Worm (Caenorhabditis elegans) whole organism, young adult: ENCODE measurements around the gene hpo-7.

Experiments
- Y56A3A.18 ChIP-seq: fragments of 200-800 bp; sonication (Bioruptor generic); IDR thresholded peaks from 2 replicates; pipeline ENCODE4 v1.3.6; 2022; ENCODE audit warnings: missing genetic modification reagents, missing genetic modification characterization, missing compliant biosample characterization
- atf-7 ChIP-seq: sonication (generic microtip); optimal IDR thresholded peaks from 2 replicates; lab custom pipeline; 2017; ENCODE audit warnings: mild to moderate bottlenecking, missing genetic modification characterization, missing compliant biosample characterization
- bed-2 ChIP-seq: fragments of 200-800 bp; sonication (Bioruptor generic); IDR thresholded peaks from 2 replicates; pipeline ENCODE4 v1.3.6; 2022; ENCODE audit warnings: missing genetic modification reagents, missing genetic modification characterization, missing compliant biosample characterization
- ceh-79 ChIP-seq: sonication (generic microtip); optimal IDR thresholded peaks from 2 replicates; lab custom pipeline; 2017; ENCODE audit warnings: mild to moderate bottlenecking, missing genetic modification characterization, missing compliant biosample characterization
- hmg-1.2 ChIP-seq: fragments of 200-800 bp; sonication (Bioruptor generic); IDR thresholded peaks from 2 replicates; pipeline ENCODE4 v1.3.6; 2022; ENCODE audit warnings: missing genetic modification reagents, missing genetic modification characterization, missing compliant biosample characterization
- let-526 ChIP-seq: fragments of 200-800 bp; sonication (Bioruptor generic); IDR thresholded peaks from 2 replicates; pipeline ENCODE4 v1.3.6; 2022; ENCODE audit warnings: missing genetic modification reagents, missing genetic modification characterization, missing compliant biosample characterization
- lin-35 ChIP-seq, 3 experiments: fragments of 150-350 bp in 2 of 3; sonication (generic microtip) in 1 of 3; optimal IDR thresholded peaks; 2 replicates each; lab custom pipeline; 2014 to 2018; ENCODE audit warnings: missing biosample characterization in 3 of 3, missing genetic modification characterization in 3 of 3, missing genetic modification reagents in 3 of 3
- nhr-179 ChIP-seq: sonication (generic microtip); optimal IDR thresholded peaks from 2 replicates; lab custom pipeline; 2016; ENCODE audit warnings: mild to moderate bottlenecking, missing genetic modification characterization, missing compliant biosample characterization
- snpc-1.3 ChIP-seq: sonication (generic microtip); optimal IDR thresholded peaks from 2 replicates; lab custom pipeline; 2017; ENCODE audit warnings: missing genetic modification characterization, mild to moderate bottlenecking, missing compliant biosample characterization, antibody characterized with exemption, moderate library complexity, missing genotype, missing genetic modification reagents; ENCODE audit not compliant: insufficient read depth
- snpc-4 ChIP-seq, 5 experiments: fragments of 150-350 bp in 1 of 5; sonication (generic microtip) in 4 of 5; optimal IDR thresholded peaks; 2 replicates each; lab custom pipeline; 2014 to 2018; ENCODE audit warnings: missing genetic modification characterization in 5 of 5, missing biosample characterization in 3 of 5, antibody characterized with exemption in 2 of 5, mild to moderate bottlenecking in 2 of 5, missing compliant biosample characterization in 2 of 5, missing genotype in 2 of 5, moderate library complexity in 2 of 5, missing genetic modification reagents in 1 of 5
- unc-130 ChIP-seq: sonication (generic microtip); optimal IDR thresholded peaks from 2 replicates; lab custom pipeline; 2016; ENCODE audit warnings: missing genetic modification reagents, missing genetic modification characterization, missing compliant biosample characterization
- ztf-18 ChIP-seq: sonication (generic microtip); optimal IDR thresholded peaks from 2 replicates; lab custom pipeline; 2016; ENCODE audit warnings: missing genotype, mild to moderate bottlenecking, missing genetic modification characterization, missing compliant biosample characterization

- TF ChIP-seq lin-35 (GFP tag; optimal IDR thresholded peaks at IDR 0.05; lab: Kevin White, UChicago) (no peak), ceh-79 (tag; lab: Kevin White, UChicago) (no peak), hmg-1.2 (GFP tag; lab: Robert Waterston, UW) (no peak), Y56A3A.18 (GFP tag; lab: Robert Waterston, UW) (no peak), snpc-1.3 (tag; lab: Kevin White, UChicago) (no peak), snpc-4 (GFP tag; optimal IDR thresholded peaks at IDR 0.05; lab: Kevin White, UChicago) (no peak), snpc-4 (tag; optimal IDR thresholded peaks at IDR 0.05; lab: Kevin White, UChicago) (no peak), bed-2 (GFP tag; lab: Robert Waterston, UW) (no peak), nhr-179 (tag; lab: Kevin White, UChicago) (no peak), let-526 (no peak), ztf-18 (tag; lab: Kevin White, UChicago) (no peak), atf-7 (tag; lab: Kevin White, UChicago) (no peak), unc-130 (GFP tag; lab: Kevin White, UChicago) (no peak)
Observed at ce11 chrII:2135604-2136003, at the start of gene hpo-7.
